Worm (Caenorhabditis elegans) whole organism, L4 larva: Measurements from ENCODE around the gene lon-2.

Source experiments
- D1046.2 ChIP-seq: fragments of 200-800 bp; sonication (Bioruptor generic); IDR thresholded peaks from 2 replicates; pipeline ENCODE4 v1.3.6; 2022; ENCODE audit warnings: missing genetic modification characterization, missing compliant biosample characterization
- F26F4.8 ChIP-seq: fragments of 200-800 bp; sonication (Bioruptor generic); conservative IDR thresholded peaks from 2 replicates; pipeline ENCODE4 v1.3.6; 2022; ENCODE audit warnings: missing genetic modification characterization, missing compliant biosample characterization
- F44E2.7 ChIP-seq: fragments of 200-800 bp; sonication (Bioruptor generic); IDR thresholded peaks from 2 replicates; pipeline ENCODE4 v2.1.2; 2022; ENCODE audit warnings: missing genetic modification characterization, missing compliant biosample characterization
- F49E8.2 ChIP-seq: sonication (generic microtip); optimal IDR thresholded peaks from 2 replicates; lab custom pipeline; 2016; ENCODE audit warnings: missing compliant biosample characterization, mild to moderate bottlenecking, missing genetic modification characterization, borderline replicate concordance
- R02D3.7 ChIP-seq: fragments of 150-350 bp; sonication (generic microtip); optimal IDR thresholded peaks from 3 replicates; lab custom pipeline; 2014; ENCODE audit warnings: missing biosample characterization, missing genetic modification characterization
- T20F7.1 ChIP-seq: fragments of 200-800 bp; sonication (Bioruptor generic); optimal IDR thresholded peaks from 2 replicates; lab custom pipeline; 2018; ENCODE audit warnings: mild to moderate bottlenecking, missing genetic modification characterization, missing compliant biosample characterization
- T26A8.4 ChIP-seq: fragments of 200-800 bp; sonication (Bioruptor generic); IDR thresholded peaks from 2 replicates; pipeline ENCODE4 v1.3.6; 2022; ENCODE audit warnings: missing genetic modification characterization, missing compliant biosample characterization
- Y105C5A.15 ChIP-seq: fragments of 200-800 bp; sonication (Bioruptor generic); IDR thresholded peaks from 2 replicates; pipeline ENCODE4 v1.3.6; 2022; ENCODE audit warnings: missing genetic modification characterization, missing compliant biosample characterization
- Y48G9A.11 ChIP-seq: fragments of 200-800 bp; sonication (Bioruptor generic); IDR thresholded peaks from 2 replicates; pipeline ENCODE4 v1.3.6; 2022; ENCODE audit warnings: missing genetic modification reagents, missing genetic modification characterization, missing compliant biosample characterization
- ZK546.5 ChIP-seq, 2 experiments: sonication (generic microtip); optimal IDR thresholded peaks; 2 replicates each; lab custom pipeline; 2017; ENCODE audit warnings: missing biosample characterization in 2 of 2, missing genetic modification characterization in 2 of 2
- aha-1 ChIP-seq: fragments of 150-350 bp; peaks from one replicate; lab custom pipeline; 2014; ENCODE audit warnings: missing biosample characterization, missing genetic modification characterization
- aly-2 ChIP-seq: sonication (generic microtip); optimal IDR thresholded peaks from 2 replicates; lab custom pipeline; 2018; ENCODE audit warnings: missing biosample characterization, missing genetic modification characterization
- ama-1 ChIP-seq: fragments of 150-350 bp; optimal IDR thresholded peaks from 2 replicates; lab custom pipeline; 2014; ENCODE audit warnings: inconsistent platforms, mixed read lengths
- arid-1 ChIP-seq: fragments of 200-800 bp; sonication (Bioruptor generic); conservative IDR thresholded peaks from 2 replicates; pipeline ENCODE4 v1.3.6; 2022; ENCODE audit warnings: missing genetic modification reagents, missing genetic modification characterization, missing compliant biosample characterization
- ceh-20 ChIP-seq: fragments of 200-800 bp; sonication (Bioruptor generic); IDR thresholded peaks from 2 replicates; pipeline ENCODE4 v1.3.6; 2022; ENCODE audit warnings: missing genetic modification reagents, missing genetic modification characterization, missing compliant biosample characterization
- ceh-28 ChIP-seq: fragments of 150-350 bp; optimal IDR thresholded peaks from 2 replicates; lab custom pipeline; 2014; ENCODE audit warnings: missing biosample characterization, missing genetic modification reagents, missing genetic modification characterization
- ceh-32 ChIP-seq: sonication (generic microtip); optimal IDR thresholded peaks from 2 replicates; lab custom pipeline; 2016; ENCODE audit warnings: mild to moderate bottlenecking, missing genetic modification characterization, missing compliant biosample characterization; ENCODE audit not compliant: poor library complexity
- ceh-82 ChIP-seq: sonication (generic microtip); optimal IDR thresholded peaks from 2 replicates; lab custom pipeline; 2017; ENCODE audit warnings: missing biosample characterization, missing genetic modification characterization
- ces-1 ChIP-seq: fragments of 150-350 bp; sonication (generic microtip); optimal IDR thresholded peaks from 4 replicates; lab custom pipeline; 2014; ENCODE audit warnings: missing biosample characterization, missing genetic modification reagents, missing genetic modification characterization
- cey-2 ChIP-seq: sonication (generic microtip); optimal IDR thresholded peaks from 3 replicates; lab custom pipeline; 2017; ENCODE audit warnings: missing genetic modification characterization, mild to moderate bottlenecking, missing compliant biosample characterization, antibody characterized with exemption, borderline replicate concordance; ENCODE audit not compliant: insufficient read depth
- daf-16 ChIP-seq, 3 experiments: sonication (generic microtip); optimal IDR thresholded peaks; 2 replicates each; lab custom pipeline; 2016 to 2017; ENCODE audit warnings: missing genetic modification characterization in 3 of 3, missing genetic modification reagents in 3 of 3, mild to moderate bottlenecking in 2 of 3, missing compliant biosample characterization in 2 of 3, missing biosample characterization in 1 of 3, moderate library complexity in 1 of 3
- dmd-6 ChIP-seq: fragments of 200-800 bp; sonication (Bioruptor generic); IDR thresholded peaks from 2 replicates; pipeline ENCODE4 v1.3.6; 2022; ENCODE audit warnings: missing genetic modification reagents, missing genetic modification characterization, missing compliant biosample characterization
- duxl-1 ChIP-seq: sonication (generic microtip); optimal IDR thresholded peaks from 2 replicates; lab custom pipeline; 2016; ENCODE audit warnings: mild to moderate bottlenecking, missing genetic modification characterization, moderate library complexity, missing compliant biosample characterization; ENCODE audit not compliant: poor library complexity
- dve-1 ChIP-seq: sonication (generic microtip); optimal IDR thresholded peaks from 2 replicates; lab custom pipeline; 2017; ENCODE audit warnings: antibody characterized with exemption, mild to moderate bottlenecking, missing genetic modification characterization, missing compliant biosample characterization; ENCODE audit not compliant: insufficient read depth
- gei-8 ChIP-seq: fragments of 200-800 bp; sonication (Bioruptor generic); optimal IDR thresholded peaks from 2 replicates; lab custom pipeline; 2018; ENCODE audit warnings: mild to moderate bottlenecking, missing genetic modification characterization, missing compliant biosample characterization
- hlh-30 ChIP-seq: sonication (generic microtip); optimal IDR thresholded peaks from 2 replicates; lab custom pipeline; 2017; ENCODE audit warnings: antibody characterized with exemption, mild to moderate bottlenecking, missing genetic modification characterization, missing compliant biosample characterization; ENCODE audit not compliant: insufficient read depth
- hmg-1.1 ChIP-seq: fragments of 200-800 bp; sonication (Bioruptor generic); IDR thresholded peaks from 2 replicates; pipeline ENCODE4 v1.3.6; 2022; ENCODE audit warnings: missing genetic modification reagents, missing genetic modification characterization, missing compliant biosample characterization
- lim-7 ChIP-seq: fragments of 200-800 bp; sonication (Bioruptor generic); IDR thresholded peaks from 2 replicates; pipeline ENCODE4 v1.3.6; 2022; ENCODE audit warnings: missing genetic modification characterization, missing compliant biosample characterization
- lin-1 ChIP-seq: fragments of 200-800 bp; sonication (Bioruptor generic); IDR thresholded peaks from 2 replicates; pipeline ENCODE4 v1.3.6; 2022; ENCODE audit warnings: missing genetic modification reagents, missing genetic modification characterization, missing compliant biosample characterization
- lin-29 ChIP-seq: fragments of 200-800 bp; sonication (Bioruptor generic); IDR thresholded peaks from 2 replicates; pipeline ENCODE4 v1.3.6; 2022; ENCODE audit warnings: missing genetic modification reagents, missing genetic modification characterization, missing compliant biosample characterization
- lin-39 ChIP-seq: fragments of 150-350 bp; optimal IDR thresholded peaks from 2 replicates; lab custom pipeline; 2014; ENCODE audit warnings: missing biosample characterization, missing genetic modification reagents, missing genetic modification characterization
- lir-3 ChIP-seq: sonication (generic microtip); optimal IDR thresholded peaks from 2 replicates; lab custom pipeline; 2016; ENCODE audit warnings: mild to moderate bottlenecking, missing genetic modification characterization, missing compliant biosample characterization
- mdl-1 ChIP-seq, 2 experiments: fragments of 150-350 bp in 1 of 2; sonication (generic microtip) in 1 of 2; optimal IDR thresholded peaks; 2 replicates each; lab custom pipeline; 2014 to 2017; ENCODE audit warnings: missing biosample characterization in 2 of 2, missing genetic modification characterization in 2 of 2
- mes-2 ChIP-seq: sonication (generic microtip); optimal IDR thresholded peaks from 2 replicates; lab custom pipeline; 2016; ENCODE audit warnings: missing genotype, mild to moderate bottlenecking, missing genetic modification characterization, missing compliant biosample characterization; ENCODE audit not compliant: poor library complexity, severe bottlenecking
- mxl-2 ChIP-seq: fragments of 200-800 bp; sonication (Bioruptor generic); conservative IDR thresholded peaks from 2 replicates; pipeline ENCODE4 v1.3.6; 2022; ENCODE audit warnings: missing genetic modification reagents, missing genetic modification characterization, missing compliant biosample characterization
- nhr-237 ChIP-seq: sonication (generic microtip); optimal IDR thresholded peaks from 2 replicates; lab custom pipeline; 2017; ENCODE audit warnings: missing biosample characterization, missing genetic modification characterization
- nhr-28 ChIP-seq: fragments of 150-350 bp; optimal IDR thresholded peaks from 2 replicates; lab custom pipeline; 2014; ENCODE audit warnings: missing biosample characterization, missing genetic modification characterization
- nhr-42 ChIP-seq: fragments of 200-800 bp; sonication (Bioruptor generic); IDR thresholded peaks from 2 replicates; pipeline ENCODE4 v1.3.6; 2022; ENCODE audit warnings: missing genetic modification characterization, missing compliant biosample characterization
- nhr-48 ChIP-seq: sonication (generic microtip); optimal IDR thresholded peaks from 2 replicates; lab custom pipeline; 2016; ENCODE audit warnings: mild to moderate bottlenecking, missing genetic modification characterization, missing compliant biosample characterization
- nhr-6 ChIP-seq: fragments of 150-350 bp; optimal IDR thresholded peaks from 2 replicates; lab custom pipeline; 2014; ENCODE audit warnings: missing biosample characterization, missing genetic modification characterization
- php-3 ChIP-seq: fragments of 200-800 bp; sonication (Bioruptor generic); IDR thresholded peaks from 2 replicates; pipeline ENCODE4 v1.3.6; 2022; ENCODE audit warnings: missing genetic modification reagents, missing genetic modification characterization, missing compliant biosample characterization
- pqm-1 ChIP-seq: sonication (generic microtip); optimal IDR thresholded peaks from 2 replicates; lab custom pipeline; 2017; ENCODE audit warnings: missing biosample characterization, missing genetic modification characterization
- sdz-12 ChIP-seq: fragments of 200-800 bp; sonication (Bioruptor generic); optimal IDR thresholded peaks from 2 replicates; lab custom pipeline; 2018; ENCODE audit warnings: mild to moderate bottlenecking, missing genetic modification characterization, missing compliant biosample characterization
- snpc-4 ChIP-seq: fragments of 150-350 bp; optimal IDR thresholded peaks from 2 replicates; lab custom pipeline; 2014; ENCODE audit warnings: missing biosample characterization, missing genetic modification characterization
- tag-97 ChIP-seq: fragments of 200-800 bp; sonication (Bioruptor generic); IDR thresholded peaks from 2 replicates; pipeline ENCODE4 v1.3.6; 2022; ENCODE audit warnings: missing genetic modification characterization, missing compliant biosample characterization
- tra-1 ChIP-seq: fragments of 200-800 bp; sonication (Bioruptor generic); IDR thresholded peaks from 2 replicates; pipeline ENCODE4 v1.3.6; 2022; ENCODE audit warnings: missing genetic modification reagents, missing genetic modification characterization, missing compliant biosample characterization
- unc-39 ChIP-seq: sonication (generic microtip); optimal IDR thresholded peaks from 2 replicates; lab custom pipeline; 2017; ENCODE audit warnings: missing biosample characterization, missing genetic modification characterization
- vab-7 ChIP-seq: fragments of 200-800 bp; sonication (Bioruptor generic); IDR thresholded peaks from 2 replicates; pipeline ENCODE4 v1.3.6; 2022; ENCODE audit warnings: missing genetic modification reagents, missing genetic modification characterization, missing compliant biosample characterization
- zip-2 ChIP-seq: fragments of 150-350 bp; optimal IDR thresholded peaks from 2 replicates; lab custom pipeline; 2014; ENCODE audit warnings: missing biosample characterization, missing genetic modification characterization
- ztf-11 ChIP-seq: fragments of 150-350 bp; optimal IDR thresholded peaks from 2 replicates; lab custom pipeline; 2014; ENCODE audit warnings: missing biosample characterization, missing genetic modification characterization
- ztf-7 ChIP-seq: fragments of 150-350 bp; optimal IDR thresholded peaks from 2 replicates; lab custom pipeline; 2014; ENCODE audit warnings: missing biosample characterization, missing genetic modification characterization

lon-2 gene

ce11 chrX:4706755-4707226 lies 42.1 kb downstream of the lon-2 start, which contains the start of gene dhhc-10 (continued):
- TF ChIP-seq sdz-12 (GFP tag; lab: Kevin White, UChicago) (no peak), ces-1 (no peak), lin-29 (GFP tag; lab: Robert Waterston, UW) (no peak), vab-7 (GFP tag; lab: Robert Waterston, UW) (no peak), lin-39 (no peak), R02D3.7 (tag; lab: Kevin White, UChicago) (no peak), ceh-32 (tag; lab: Kevin White, UChicago) (no peak), ZK546.5 (tag; optimal IDR thresholded peaks at IDR 0.05; lab: Kevin White, UChicago) (no peak), zip-2 (tag; lab: Kevin White, UChicago) (no peak), hmg-1.1 (GFP tag; lab: Robert Waterston, UW) (0 out of 2 replicates have a peak, but pooled peaks have one; percentile 35), Y48G9A.11 (GFP tag; lab: Robert Waterston, UW) (no peak), tag-97 (no peak), ceh-20 (GFP tag; lab: Robert Waterston, UW) (0 out of 2 replicates have a peak, but pooled peaks have one; percentile 32), ama-1 (lab: Kevin White, UChicago) (no peak), nhr-48 (tag; lab: Kevin White, UChicago) (no peak), nhr-6 (peak; percentile 79), F44E2.7 (GFP tag; lab: Robert Waterston, UW) (no peak), ztf-7 (tag; lab: Kevin White, UChicago) (no peak), tra-1 (0 out of 2 replicates have a peak, but pooled peaks have one; percentile 7), unc-39 (tag; lab: Kevin White, UChicago) (no peak), dve-1 (tag; lab: Kevin White, UChicago) (peak; percentile 83), Y105C5A.15 (GFP tag; lab: Robert Waterston, UW) (no peak), nhr-28 (tag; lab: Kevin White, UChicago) (peak; percentile 74), daf-16 (GFP tag; optimal IDR thresholded peaks at IDR 0.05; lab: Kevin White, UChicago) (no peak), daf-16 (tag; optimal IDR thresholded peaks at IDR 0.05; lab: Kevin White, UChicago) (peak; percentile 64), ztf-11 (no peak), lim-7 (GFP tag; lab: Robert Waterston, UW) (no peak), aly-2 (tag; lab: Kevin White, UChicago) (no peak), ceh-28 (tag; lab: Kevin White, UChicago) (no peak), arid-1 (GFP tag; lab: Robert Waterston, UW) (no peak), T26A8.4 (peak; percentile 30; the same call in 1 of the 2 replicates), cey-2 (tag; lab: Kevin White, UChicago) (no peak), mes-2 (tag; lab: Kevin White, UChicago) (peak; percentile 74), duxl-1 (tag; lab: Kevin White, UChicago) (no peak), D1046.2 (GFP tag; lab: Robert Waterston, UW) (no peak), F49E8.2 (tag; lab: Kevin White, UChicago) (no peak), hlh-30 (tag; lab: Kevin White, UChicago) (peak; percentile 43), ceh-82 (no peak), php-3 (peak; percentile 33; the same call in 1 of the 2 replicates), pqm-1 (peak; percentile 84), lir-3 (no peak), nhr-42 (no peak), gei-8 (GFP tag; lab: Kevin White, UChicago) (no peak), snpc-4 (tag; lab: Kevin White, UChicago) (no peak), lin-1 (GFP tag; lab: Robert Waterston, UW) (no peak), mdl-1 (tag; optimal IDR thresholded peaks at IDR 0.05; lab: Kevin White, UChicago) (peak in 1 of 2 experiments; percentile 1), F26F4.8 (GFP tag; lab: Robert Waterston, UW) (no peak), nhr-237 (no peak), T20F7.1 (GFP tag; lab: Kevin White, UChicago) (peak; percentile 20), aha-1 (tag; lab: Kevin White, UChicago) (peak; percentile 69), mxl-2 (no peak), dmd-6 (GFP tag; lab: Robert Waterston, UW) (peak; percentile 83)
